Fruit fly (Drosophila melanogaster) S2 (cell line): ENCODE data around the gene tyf.

ENCODE experiments used
- CG8478 ChIP-seq: fragments of >200 bp; optimal IDR thresholded peaks from 2 replicates; lab custom pipeline; 2018
- CTCF ChIP-seq, 2 experiments: fragments of >200 bp; optimal IDR thresholded peaks; 2 replicates each; lab custom pipeline; 2018

dm6 chrX:4100824-4101368, 15.9 kb upstream of the tyf start, which contains the start of the genes Cmtr1 and CG15375:
- TF ChIP-seq CTCF (optimal IDR thresholded peaks at IDR 0.05; lab: Kevin White, UChicago) (no peak), CG8478 (lab: Kevin White, UChicago) (no peak)
